Worm (Caenorhabditis elegans) whole organism, young adult: ENCODE measurements around the gene nhr-141.

Source experiments
- bed-1 ChIP-seq: fragments of 200-800 bp; sonication (Bioruptor generic); IDR thresholded peaks from 2 replicates; pipeline ENCODE4 v1.3.6; 2022; ENCODE audit warnings: missing genetic modification reagents, missing genetic modification characterization, missing compliant biosample characterization
- lin-35 ChIP-seq, 3 experiments: fragments of 150-350 bp in 2 of 3; sonication (generic microtip) in 1 of 3; optimal IDR thresholded peaks; 2 replicates each; lab custom pipeline; 2014 to 2018; ENCODE audit warnings: missing biosample characterization in 3 of 3, missing genetic modification characterization in 3 of 3, missing genetic modification reagents in 3 of 3
- nfya-2 ChIP-seq: fragments of 200-800 bp; sonication (Bioruptor generic); IDR thresholded peaks from 2 replicates; pipeline ENCODE4 v1.3.6; 2022; ENCODE audit warnings: missing genetic modification reagents, missing genetic modification characterization, missing compliant biosample characterization
- zim-3 ChIP-seq: sonication (generic microtip); optimal IDR thresholded peaks from 2 replicates; lab custom pipeline; 2017; ENCODE audit warnings: mild to moderate bottlenecking, missing genetic modification characterization, moderate library complexity, missing compliant biosample characterization

ce11 chrV:7432441-7433146 is 11.9 kb upstream of the nhr-141 start:
- TF ChIP-seq lin-35 (GFP tag; optimal IDR thresholded peaks at IDR 0.05; lab: Kevin White, UChicago) (peak in 1 of 3 experiments; percentile 29), nfya-2 (GFP tag; lab: Robert Waterston, UW) (0 out of 2 replicates have a peak, but pooled peaks have one; percentile 38), zim-3 (tag; lab: Kevin White, UChicago) (peak; percentile 65), bed-1 (GFP tag; lab: Robert Waterston, UW) (no peak)
